Fruit fly (Drosophila melanogaster): ENCODE measurements around the gene CG43248.

The CG43248 gene

DNA sequence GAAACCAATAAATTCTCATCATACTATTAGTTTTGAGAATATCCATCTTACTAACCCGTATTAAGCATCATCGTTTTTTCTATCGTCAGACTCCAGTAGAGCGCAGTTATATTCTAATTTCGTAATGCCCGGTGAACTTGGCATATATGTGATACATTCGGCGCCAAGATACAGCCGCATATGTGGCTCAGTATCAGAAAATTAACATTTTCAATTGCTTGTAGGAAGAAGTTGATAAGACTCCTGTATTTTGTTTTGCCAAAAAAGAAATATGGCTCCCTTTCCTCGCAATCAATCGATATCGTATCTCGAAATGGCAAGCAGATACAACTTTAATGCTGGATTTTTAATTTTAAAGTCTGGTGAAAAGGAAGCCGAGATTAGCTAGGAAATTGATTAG is 6.1 kb downstream of the CG43248 start, which contains the start of gene CG33986:
Gene CG33986 (minus strand): TSS at position 101 of the 400 bp plus-strand sequence.
- TF ChIP-seq Dll (optimal IDR thresholded peaks at IDR 0.05) (no peak), CG8478 (optimal IDR thresholded peaks at IDR 0.05) (no peak), psq (optimal IDR thresholded peaks at IDR 0.05) (no peak), EcR (GFP tag; optimal IDR thresholded peaks at IDR 0.05) (no peak), usp (GFP tag; optimal IDR thresholded peaks at IDR 0.05) (no peak), pan (optimal IDR thresholded peaks at IDR 0.05) (no peak)

DNA sequence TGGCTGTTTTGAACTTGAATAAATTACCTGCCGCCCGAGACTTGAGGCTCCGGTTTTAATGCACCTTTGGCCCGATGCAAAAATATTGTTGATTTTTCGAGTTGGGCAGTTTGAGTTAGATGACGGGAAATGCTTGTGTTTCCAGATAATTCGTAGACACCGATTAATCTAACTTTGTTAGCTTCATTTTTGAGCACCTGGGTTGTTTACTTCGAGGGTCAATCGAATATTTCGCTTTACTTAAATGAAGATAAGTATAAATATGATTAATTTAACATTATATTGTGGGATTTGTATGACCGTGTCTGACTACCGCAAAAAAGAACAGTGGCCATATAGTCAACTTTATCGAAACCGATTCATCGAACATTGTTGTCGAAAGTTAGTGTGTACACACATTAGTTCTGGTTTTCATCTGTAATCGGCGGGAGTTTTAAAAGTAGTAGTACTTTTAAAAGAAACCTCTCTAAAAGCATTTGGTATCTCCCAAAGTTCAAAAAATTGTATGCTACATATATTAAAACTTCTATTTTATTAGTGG is 7.4 kb downstream of the CG43248 start, which contains the start of gene CG7945:
Gene CG7945 (minus strand): TSS at position 332 of the 541 bp plus-strand sequence.
- TF ChIP-seq pan (optimal IDR thresholded peaks at IDR 0.05) = no peak
- TF ChIP-seq usp (GFP tag; optimal IDR thresholded peaks at IDR 0.05) = no peak
- no peak for TF ChIP-seq EcR (GFP tag; optimal IDR thresholded peaks at IDR 0.05)
- no peak for TF ChIP-seq CG8478 (optimal IDR thresholded peaks at IDR 0.05)
- no peak for TF ChIP-seq psq (optimal IDR thresholded peaks at IDR 0.05)
- TF ChIP-seq Dll (optimal IDR thresholded peaks at IDR 0.05) = no peak

- TF ChIP-seq Dll (optimal IDR thresholded peaks at IDR 0.05) (no peak), psq (optimal IDR thresholded peaks at IDR 0.05) (no peak), pan (optimal IDR thresholded peaks at IDR 0.05) (no peak), CG8478 (optimal IDR thresholded peaks at IDR 0.05) (no peak), usp (GFP tag; optimal IDR thresholded peaks at IDR 0.05) (no peak), EcR (GFP tag; optimal IDR thresholded peaks at IDR 0.05) (no peak)
Observed at dm6 chr3L:15520320-15520719, 11.0 kb downstream of the CG43248 start, which contains the start of gene yellow-k. yellow-k (plus strand) TSS chr3L:15520620.

DNA sequence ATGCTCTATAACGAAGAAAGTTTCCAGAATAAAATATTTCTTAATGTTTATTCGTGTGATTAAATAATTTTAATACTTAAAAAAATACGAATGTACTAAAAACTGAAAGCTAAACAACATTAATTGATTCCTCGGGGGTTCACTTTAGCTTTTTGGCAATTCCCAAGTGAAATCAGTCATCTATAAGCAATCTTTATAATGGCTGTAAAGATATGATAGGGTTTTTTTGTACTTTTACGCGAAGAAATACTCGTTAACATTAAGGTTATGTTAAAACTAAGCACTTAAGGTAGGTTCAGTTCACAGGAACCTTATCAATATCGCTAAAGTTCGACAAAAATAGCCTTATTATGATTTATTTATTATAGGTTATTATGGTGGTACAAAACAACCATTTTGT is 11.4 kb downstream of the CG43248 start:
- no peak for TF ChIP-seq psq (optimal IDR thresholded peaks at IDR 0.05)
- no peak for TF ChIP-seq EcR (GFP tag; optimal IDR thresholded peaks at IDR 0.05)
- TF ChIP-seq usp (GFP tag; optimal IDR thresholded peaks at IDR 0.05) = no peak
- no peak for TF ChIP-seq pan (optimal IDR thresholded peaks at IDR 0.05)
- TF ChIP-seq Dll (optimal IDR thresholded peaks at IDR 0.05) = no peak
- no peak for TF ChIP-seq CG8478 (optimal IDR thresholded peaks at IDR 0.05)

DNA sequence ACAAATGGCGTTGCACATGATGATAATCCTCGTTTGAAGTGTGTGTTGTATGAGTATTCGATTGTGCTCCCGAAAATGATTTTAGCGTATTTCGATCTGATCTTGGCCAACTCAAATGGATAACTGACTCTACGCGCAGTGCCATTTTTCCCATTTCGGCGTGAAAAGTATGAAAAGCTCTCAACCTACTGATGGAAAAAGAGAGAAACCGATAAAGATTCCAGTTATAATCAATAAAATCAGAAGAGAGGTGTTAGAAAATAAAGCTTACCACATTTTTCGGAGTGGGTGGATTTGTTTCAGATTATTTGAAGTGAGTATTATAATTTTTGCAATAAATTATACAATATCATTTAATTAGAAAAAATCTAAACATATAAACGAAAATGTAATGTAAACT is 11.8 kb downstream of the CG43248 start, which contains the start of gene mex1:
Gene mex1 (minus strand): TSS at position 101 of the 400 bp plus-strand sequence.
- TF ChIP-seq CG8478 (optimal IDR thresholded peaks at IDR 0.05) (no peak), EcR (GFP tag; optimal IDR thresholded peaks at IDR 0.05) (no peak), usp (GFP tag; optimal IDR thresholded peaks at IDR 0.05) (no peak), psq (optimal IDR thresholded peaks at IDR 0.05) (no peak)

DNA sequence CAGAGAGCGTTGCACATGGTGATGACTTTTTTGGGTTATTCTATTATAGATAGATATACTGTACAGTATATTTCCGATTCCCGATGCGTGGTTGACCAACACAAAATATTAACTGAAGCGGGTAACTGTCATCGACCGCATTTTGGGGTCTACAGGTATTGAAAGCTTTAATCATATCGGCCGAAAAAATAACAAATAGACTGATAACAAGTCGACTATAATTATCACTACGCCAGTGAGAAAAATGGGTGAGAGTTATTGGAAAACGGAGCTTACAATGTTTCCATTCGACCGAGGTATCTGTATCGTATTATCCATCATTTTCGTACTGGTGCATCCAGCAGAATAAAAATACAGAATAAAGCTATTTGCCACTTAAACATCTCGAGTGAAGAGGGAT is 12.9 kb downstream of the CG43248 start:
- TF ChIP-seq CG8478 (optimal IDR thresholded peaks at IDR 0.05) (no peak), pan (optimal IDR thresholded peaks at IDR 0.05) (no peak), Dll (optimal IDR thresholded peaks at IDR 0.05) (no peak), EcR (GFP tag; optimal IDR thresholded peaks at IDR 0.05) (no peak), psq (optimal IDR thresholded peaks at IDR 0.05) (no peak), usp (GFP tag; optimal IDR thresholded peaks at IDR 0.05) (no peak)

dm6 chr3L:15517508-15517907 is 13.8 kb downstream of the CG43248 start:
- no peak for TF ChIP-seq EcR (GFP tag; optimal IDR thresholded peaks at IDR 0.05)
- TF ChIP-seq CG8478 (optimal IDR thresholded peaks at IDR 0.05) = no peak
- no peak for TF ChIP-seq usp (GFP tag; optimal IDR thresholded peaks at IDR 0.05)
- TF ChIP-seq psq (optimal IDR thresholded peaks at IDR 0.05) = no peak
- no peak for TF ChIP-seq pan (optimal IDR thresholded peaks at IDR 0.05)
- no peak for TF ChIP-seq Dll (optimal IDR thresholded peaks at IDR 0.05)

DNA sequence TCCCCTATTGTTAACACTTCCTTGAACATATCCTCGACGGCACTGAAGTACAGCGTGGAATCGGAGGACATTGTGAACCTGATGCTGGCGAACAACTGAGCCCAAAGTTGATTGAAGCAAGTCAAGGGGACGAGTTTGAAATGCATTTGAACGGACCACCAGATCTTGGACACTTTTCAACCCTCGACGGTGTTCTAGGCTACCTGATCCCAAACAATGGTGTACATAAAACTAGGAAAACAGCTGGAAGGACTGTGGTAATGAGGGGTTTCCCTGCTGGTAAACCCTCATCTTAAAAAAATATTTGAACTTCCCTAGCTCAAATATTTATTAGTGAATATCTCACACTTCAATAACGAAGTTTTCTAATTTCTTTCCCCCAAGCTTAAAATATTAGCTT is 14.3 kb downstream of the CG43248 start, which contains the start of gene CG13454:
Gene CG13454 (minus strand): TSS at position 101 of the 400 bp plus-strand sequence.
- TF ChIP-seq Dll (optimal IDR thresholded peaks at IDR 0.05) (no peak), EcR (GFP tag; optimal IDR thresholded peaks at IDR 0.05) (no peak), pan (optimal IDR thresholded peaks at IDR 0.05) (no peak), usp (GFP tag; optimal IDR thresholded peaks at IDR 0.05) (no peak), psq (optimal IDR thresholded peaks at IDR 0.05) (no peak), CG8478 (optimal IDR thresholded peaks at IDR 0.05) (no peak)

DNA sequence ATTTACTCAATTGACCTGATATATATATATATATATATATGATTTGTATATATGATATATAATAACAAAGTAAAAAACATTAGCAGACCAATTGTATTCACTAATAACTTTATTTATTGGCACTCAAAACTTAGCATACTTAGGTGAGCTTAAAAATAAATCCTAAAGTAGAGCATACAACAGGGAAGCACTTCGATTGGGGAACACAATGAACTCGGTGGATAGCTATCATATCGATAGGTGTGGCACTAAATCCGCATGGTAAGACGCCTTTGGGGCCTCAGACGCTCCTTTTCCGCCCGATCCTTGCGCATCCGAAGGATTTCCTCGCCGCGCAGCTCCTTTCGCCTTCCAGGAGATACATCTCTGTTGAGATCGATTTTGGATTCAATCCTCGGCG is 14.8 kb downstream of the CG43248 start:
- TF ChIP-seq usp (GFP tag; optimal IDR thresholded peaks at IDR 0.05) = no peak
- TF ChIP-seq Dll (optimal IDR thresholded peaks at IDR 0.05) = no peak

DNA sequence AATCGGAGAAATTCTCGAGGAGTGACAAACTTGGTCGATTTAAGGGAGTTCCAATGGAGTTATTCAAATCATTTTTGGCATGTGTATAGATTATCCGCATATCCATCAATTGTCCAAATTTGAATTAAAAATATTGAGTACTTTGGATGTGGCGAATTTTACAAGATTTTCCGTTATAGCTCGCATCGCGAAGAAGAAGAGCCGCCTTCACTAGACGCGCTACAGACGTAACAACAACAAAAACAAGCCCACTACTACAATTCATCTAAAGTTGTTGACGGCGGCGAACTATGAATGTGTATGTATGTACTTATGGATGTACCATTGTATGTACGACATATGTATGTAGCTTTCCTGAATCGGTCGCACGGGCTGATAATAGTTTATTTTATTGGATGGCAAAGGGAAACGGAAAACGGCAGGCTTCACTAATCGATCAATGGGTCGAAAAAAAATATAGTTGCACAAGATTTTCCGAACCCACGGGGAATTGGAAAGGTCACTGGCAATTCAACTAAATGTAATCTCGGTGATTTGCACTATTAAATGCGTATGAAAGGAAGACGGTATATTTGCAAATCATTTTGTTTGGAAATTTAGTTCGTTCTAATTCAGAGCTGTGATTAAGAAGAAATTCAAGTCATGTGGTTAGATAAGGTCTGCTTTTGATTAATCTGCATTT is 16.3 kb downstream of the CG43248 start:
- TF ChIP-seq Dll (optimal IDR thresholded peaks at IDR 0.05) (no peak), usp (GFP tag; optimal IDR thresholded peaks at IDR 0.05) (no peak), pan (optimal IDR thresholded peaks at IDR 0.05) (no peak), CG8478 (optimal IDR thresholded peaks at IDR 0.05) (no peak), psq (optimal IDR thresholded peaks at IDR 0.05) (no peak), EcR (GFP tag; optimal IDR thresholded peaks at IDR 0.05) (no peak)

dm6 chr3L:15514405-15514804 is 16.9 kb downstream of the CG43248 start:
- TF ChIP-seq psq (optimal IDR thresholded peaks at IDR 0.05) (no peak), pan (optimal IDR thresholded peaks at IDR 0.05) (no peak), EcR (GFP tag; optimal IDR thresholded peaks at IDR 0.05) (no peak), Dll (optimal IDR thresholded peaks at IDR 0.05) (no peak), usp (GFP tag; optimal IDR thresholded peaks at IDR 0.05) (no peak), CG8478 (optimal IDR thresholded peaks at IDR 0.05) (no peak)

- TF ChIP-seq Dll (optimal IDR thresholded peaks at IDR 0.05) (no peak), pan (optimal IDR thresholded peaks at IDR 0.05) (no peak), usp (GFP tag; optimal IDR thresholded peaks at IDR 0.05) (no peak), psq (optimal IDR thresholded peaks at IDR 0.05) (no peak), CG8478 (optimal IDR thresholded peaks at IDR 0.05) (no peak), EcR (GFP tag; optimal IDR thresholded peaks at IDR 0.05) (no peak)
Observed at dm6 chr3L:15513726-15514125, 17.5 kb downstream of the CG43248 start.
